Worm (Caenorhabditis elegans) whole organism, early embryonic: Measurements from ENCODE around the gene Y43C5B.3.
A peak's percentile ranks its signal among the peaks of the same experiment; 100 is the strongest.

Source experiments
- B0310.2 ChIP-seq: sonication (generic microtip); optimal IDR thresholded peaks from 2 replicates; lab custom pipeline; 2016; ENCODE audit warnings: mild to moderate bottlenecking, missing genetic modification characterization, missing compliant biosample characterization
- F13C5.2 ChIP-seq: sonication (generic microtip); optimal IDR thresholded peaks from 2 replicates; lab custom pipeline; 2017; ENCODE audit warnings: mild to moderate bottlenecking, missing genetic modification characterization, inconsistent platforms, missing compliant biosample characterization
- aly-1 ChIP-seq: sonication (generic microtip); optimal IDR thresholded peaks from 2 replicates; lab custom pipeline; 2016; ENCODE audit warnings: missing genetic modification characterization, missing compliant biosample characterization
- ama-1 ChIP-seq: fragments of 150-350 bp; optimal IDR thresholded peaks from 2 replicates; lab custom pipeline; 2014
- ceh-13 ChIP-seq: fragments of 200-800 bp; sonication (Bioruptor generic); optimal IDR thresholded peaks from 2 replicates; lab custom pipeline; 2018; ENCODE audit warnings: mild to moderate bottlenecking, missing genetic modification characterization, missing compliant biosample characterization
- ceh-36 ChIP-seq: sonication (generic microtip); optimal IDR thresholded peaks from 2 replicates; lab custom pipeline; 2016; ENCODE audit warnings: missing genetic modification characterization, inconsistent platforms, missing compliant biosample characterization
- ets-7 ChIP-seq: sonication (generic microtip); optimal IDR thresholded peaks from 2 replicates; lab custom pipeline; 2016; ENCODE audit warnings: missing genotype, missing genetic modification characterization, missing compliant biosample characterization
- flt-1 ChIP-seq: fragments of 200-800 bp; sonication (Bioruptor generic); IDR thresholded peaks from 2 replicates; pipeline ENCODE4 v1.3.6; 2022; ENCODE audit warnings: missing genetic modification characterization, missing compliant biosample characterization
- hmbx-1 ChIP-seq: sonication (generic microtip); optimal IDR thresholded peaks from 2 replicates; lab custom pipeline; 2016; ENCODE audit warnings: mild to moderate bottlenecking, missing genetic modification characterization, missing compliant biosample characterization
- hmg-4 ChIP-seq: fragments of 200-800 bp; sonication (Bioruptor generic); optimal IDR thresholded peaks from 2 replicates; lab custom pipeline; 2018; ENCODE audit warnings: mild to moderate bottlenecking, missing genetic modification characterization, missing compliant biosample characterization
- hnd-1 ChIP-seq: sonication (generic microtip); optimal IDR thresholded peaks from 2 replicates; lab custom pipeline; 2016; ENCODE audit warnings: missing genetic modification characterization, missing compliant biosample characterization
- pes-1 ChIP-seq: fragments of 200-800 bp; sonication (Bioruptor generic); IDR thresholded peaks from 2 replicates; pipeline ENCODE4 v1.3.6; 2022; ENCODE audit warnings: missing genetic modification reagents, missing genetic modification characterization, missing compliant biosample characterization
- scrt-1 ChIP-seq: fragments of 200-800 bp; sonication (Bioruptor generic); IDR thresholded peaks from 2 replicates; pipeline ENCODE4 v1.3.6; 2022; ENCODE audit warnings: missing genetic modification characterization, missing compliant biosample characterization
- sea-1 ChIP-seq: fragments of 200-800 bp; sonication (Bioruptor generic); conservative IDR thresholded peaks from 2 replicates; pipeline ENCODE4 v1.3.6; 2022; ENCODE audit warnings: missing genetic modification characterization, missing compliant biosample characterization
- tbx-11 ChIP-seq: fragments of 200-800 bp; sonication (Bioruptor generic); IDR thresholded peaks from 2 replicates; pipeline ENCODE4 v1.3.6; 2022; ENCODE audit warnings: missing genetic modification characterization, missing compliant biosample characterization
- tbx-37 ChIP-seq: fragments of 200-800 bp; sonication (Bioruptor generic); conservative IDR thresholded peaks from 2 replicates; pipeline ENCODE4 v1.3.6; 2022; ENCODE audit warnings: missing genetic modification reagents, missing genetic modification characterization, missing compliant biosample characterization
- tra-4 ChIP-seq: sonication (generic microtip); optimal IDR thresholded peaks from 2 replicates; lab custom pipeline; 2017; ENCODE audit warnings: missing genetic modification characterization, missing compliant biosample characterization

Y43C5B.3 gene

ce11 chrIV:10388263-10388662 lies 37.9 kb downstream of the Y43C5B.3 start, which contains the start of gene R10H10.3:
Gene R10H10.3, plus strand, starts transcription at chrIV:10388505.
- TF ChIP-seq ceh-13 (GFP tag; lab: Kevin White, UChicago) (no peak), sea-1 (GFP tag; lab: Robert Waterston, UW) (no peak)

- no peak for TF ChIP-seq pes-1 (GFP tag; lab: Robert Waterston, UW)
- TF ChIP-seq tra-4 = no peak
- no peak for TF ChIP-seq tbx-11 (GFP tag; lab: Robert Waterston, UW)
- no peak for TF ChIP-seq sea-1 (GFP tag; lab: Robert Waterston, UW)
- no peak for TF ChIP-seq hnd-1 (tag; lab: Kevin White, UChicago)
- TF ChIP-seq hmbx-1 (tag; lab: Kevin White, UChicago) = no peak
- no peak for TF ChIP-seq ama-1 (lab: Kevin White, UChicago)
- no peak for TF ChIP-seq F13C5.2 (tag; lab: Kevin White, UChicago)
- no peak for TF ChIP-seq ets-7 (tag; lab: Kevin White, UChicago)
- no peak for TF ChIP-seq B0310.2 (tag; lab: Kevin White, UChicago)
- TF ChIP-seq hmg-4 (GFP tag; lab: Kevin White, UChicago) = no peak
- no peak for TF ChIP-seq ceh-36 (tag; lab: Kevin White, UChicago)
- TF ChIP-seq tbx-37 (GFP tag; lab: Robert Waterston, UW) = no peak
Observed at ce11 chrIV:10391827-10392226, 41.4 kb downstream of the Y43C5B.3 start, which contains the start of gene spe-26. Gene spe-26, minus strand, starts transcription at chrIV:10391927.

ce11 chrIV:10394858-10395257 lies 44.5 kb downstream of the Y43C5B.3 start, which contains the start of gene R10H10.4:
Gene R10H10.4, minus strand, starts transcription at chrIV:10394958.
- TF ChIP-seq aly-1 (tag; lab: Kevin White, UChicago) (no peak), hmbx-1 (tag; lab: Kevin White, UChicago) (no peak), ceh-13 (GFP tag; lab: Kevin White, UChicago) (no peak), F13C5.2 (tag; lab: Kevin White, UChicago) (no peak), tbx-37 (GFP tag; lab: Robert Waterston, UW) (no peak), ceh-36 (tag; lab: Kevin White, UChicago) (no peak), ets-7 (tag; lab: Kevin White, UChicago) (no peak), ama-1 (lab: Kevin White, UChicago) (no peak), tra-4 (no peak), scrt-1 (GFP tag; lab: Robert Waterston, UW) (no peak), hmg-4 (GFP tag; lab: Kevin White, UChicago) (no peak), sea-1 (GFP tag; lab: Robert Waterston, UW) (no peak), pes-1 (GFP tag; lab: Robert Waterston, UW) (no peak), hnd-1 (tag; lab: Kevin White, UChicago) (no peak), B0310.2 (tag; lab: Kevin White, UChicago) (no peak)

- TF ChIP-seq flt-1 (GFP tag; lab: Robert Waterston, UW) (no peak), tra-4 (no peak), B0310.2 (tag; lab: Kevin White, UChicago) (no peak), aly-1 (tag; lab: Kevin White, UChicago) (no peak), ama-1 (lab: Kevin White, UChicago) (no peak), tbx-37 (GFP tag; lab: Robert Waterston, UW) (no peak), pes-1 (GFP tag; lab: Robert Waterston, UW) (no peak), hnd-1 (tag; lab: Kevin White, UChicago) (no peak), hmbx-1 (tag; lab: Kevin White, UChicago) (no peak), ets-7 (tag; lab: Kevin White, UChicago) (no peak), ceh-36 (tag; lab: Kevin White, UChicago) (no peak), ceh-13 (GFP tag; lab: Kevin White, UChicago) (no peak)
Observed at ce11 chrIV:10396827-10397226, 46.4 kb downstream of the Y43C5B.3 start.

- TF ChIP-seq scrt-1 (GFP tag; lab: Robert Waterston, UW) = no peak
- TF ChIP-seq hmbx-1 (tag; lab: Kevin White, UChicago) = no peak
- no peak for TF ChIP-seq aly-1 (tag; lab: Kevin White, UChicago)
- TF ChIP-seq ets-7 (tag; lab: Kevin White, UChicago) = no peak
- TF ChIP-seq flt-1 (GFP tag; lab: Robert Waterston, UW) = no peak
- no peak for TF ChIP-seq ceh-36 (tag; lab: Kevin White, UChicago)
- no peak for TF ChIP-seq hnd-1 (tag; lab: Kevin White, UChicago)
- no peak for TF ChIP-seq sea-1 (GFP tag; lab: Robert Waterston, UW)
- no peak for TF ChIP-seq tbx-37 (GFP tag; lab: Robert Waterston, UW)
- no peak for TF ChIP-seq B0310.2 (tag; lab: Kevin White, UChicago)
- no peak for TF ChIP-seq ama-1 (lab: Kevin White, UChicago)
- TF ChIP-seq hmg-4 (GFP tag; lab: Kevin White, UChicago) = no peak
- TF ChIP-seq tra-4 = no peak
- no peak for TF ChIP-seq F13C5.2 (tag; lab: Kevin White, UChicago)
- TF ChIP-seq ceh-13 (GFP tag; lab: Kevin White, UChicago) = no peak
- no peak for TF ChIP-seq tbx-11 (GFP tag; lab: Robert Waterston, UW)
- TF ChIP-seq pes-1 (GFP tag; lab: Robert Waterston, UW) = no peak
Observed at ce11 chrIV:10398244-10398643, 47.9 kb downstream of the Y43C5B.3 start.

- TF ChIP-seq tbx-11 (GFP tag; lab: Robert Waterston, UW) (0 out of 2 replicates have a peak, but pooled peaks have one; percentile 34), F13C5.2 (tag; lab: Kevin White, UChicago) (peak; percentile 56), aly-1 (tag; lab: Kevin White, UChicago) (peak; percentile 56), scrt-1 (GFP tag; lab: Robert Waterston, UW) (no peak), B0310.2 (tag; lab: Kevin White, UChicago) (no peak), hnd-1 (tag; lab: Kevin White, UChicago) (no peak), pes-1 (GFP tag; lab: Robert Waterston, UW) (no peak)
Observed at ce11 chrIV:10403193-10404058, 53.0 kb downstream of the Y43C5B.3 start, which contains the start of gene gpa-7. Gene gpa-7, plus strand, starts transcription at chrIV:10404008.
